Fruit fly (Drosophila melanogaster) whole organism, larva: Measurements from ENCODE around the gene Chro.

Source experiments
- noc ChIP-seq: fragments of 200-800 bp; sonication (Bioruptor generic); optimal IDR thresholded peaks from 3 replicates; lab custom pipeline; 2019; ENCODE audit warnings: missing biosample characterization, mild to moderate bottlenecking, missing genetic modification characterization, moderate library complexity

Chro gene

dm6 chr3L:22877934-22878333, 850 bp downstream of the Chro start:
- no peak for TF ChIP-seq noc

dm6 chr3L:22871845-22872361, 6.9 kb downstream of the Chro start, which contains the start of the genes CG11109 and Arf1:
Gene CG11109 (plus strand): TSS chr3L:22872200.
Gene Arf1 (minus strand): TSS chr3L:22872231.
- TF ChIP-seq noc, result peak; percentile 32

DNA sequence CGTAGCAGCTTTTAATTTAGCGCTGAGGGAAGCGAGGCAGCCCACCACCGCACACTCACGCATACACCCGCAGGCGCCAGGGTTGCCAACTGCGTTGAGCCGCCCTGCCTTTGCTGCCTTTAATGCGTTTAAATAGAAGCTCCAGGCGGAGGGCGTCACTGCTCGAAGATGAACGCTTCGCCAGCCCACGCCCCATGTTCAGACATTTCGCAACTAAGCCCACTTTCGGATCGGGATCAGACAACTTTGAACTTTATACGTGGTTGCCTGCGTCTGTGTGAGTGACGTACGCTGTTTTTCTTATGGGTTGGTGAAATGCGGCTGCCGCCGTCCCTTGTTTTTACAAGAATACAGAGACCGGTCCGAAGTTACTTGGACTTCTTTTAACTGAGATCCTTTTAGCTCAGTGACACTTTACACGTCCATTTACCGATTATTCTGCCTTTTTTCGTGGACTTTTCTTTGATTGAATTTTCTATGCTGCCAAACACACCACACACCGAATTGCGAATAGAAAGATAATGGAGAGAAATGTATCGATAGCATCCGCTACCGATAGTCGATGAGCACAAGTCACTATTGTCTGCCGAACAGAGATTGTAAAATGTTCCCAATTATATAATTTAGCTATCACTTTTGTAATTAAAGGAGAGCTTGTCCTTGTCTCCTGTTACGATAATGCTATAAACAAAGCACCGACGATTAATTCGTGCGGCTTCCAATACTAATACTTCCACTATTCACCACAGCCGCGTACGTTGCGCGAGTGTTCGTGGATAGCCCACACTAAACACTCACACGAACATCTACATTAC, 7.5 kb downstream of the Chro start:
- peak; percentile 12 for TF ChIP-seq noc

DNA sequence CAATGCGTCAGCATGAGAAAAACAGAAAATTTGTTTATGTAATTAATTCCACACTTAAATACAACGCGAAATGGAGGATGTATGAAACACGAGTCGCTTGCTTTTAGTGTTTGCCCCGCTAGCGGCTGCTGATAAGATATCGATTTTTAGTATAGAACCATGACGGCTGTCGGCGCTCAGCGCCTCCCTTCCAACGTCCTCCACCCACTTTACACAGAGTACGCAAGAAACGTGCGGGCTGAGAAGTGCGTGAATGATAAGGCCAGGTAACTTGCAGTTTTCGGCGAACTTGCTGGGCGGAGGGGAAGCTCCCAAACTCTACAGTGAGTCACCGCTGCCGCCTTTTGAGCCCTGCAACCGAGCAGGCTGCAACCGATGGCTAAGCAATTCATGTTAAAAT, 8.4 kb downstream of the Chro start:
- no peak for TF ChIP-seq noc

DNA sequence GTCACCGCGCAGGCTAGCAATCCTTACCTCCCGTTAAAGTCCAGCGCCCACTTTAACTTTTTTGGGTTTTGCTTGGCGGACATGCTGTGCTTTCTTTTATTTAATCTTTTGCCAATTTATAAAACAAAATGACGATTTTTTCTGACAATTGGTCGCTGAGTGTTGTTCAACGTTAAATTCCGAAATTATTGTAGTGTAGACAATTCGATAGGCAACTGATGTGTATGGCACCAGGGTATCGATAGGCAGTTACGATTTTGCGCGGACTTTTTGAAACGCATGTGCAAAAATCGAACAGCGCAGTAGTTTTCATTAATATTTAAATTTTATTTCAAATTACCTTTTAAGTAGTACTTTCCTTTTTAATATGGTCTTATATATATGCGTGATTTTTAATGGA, 10.7 kb downstream of the Chro start, which contains the start of gene EMC4:
EMC4 (minus strand) TSS at position 174 of the 400 bp plus-strand sequence.
- TF ChIP-seq noc, result peak; percentile 56

- peak; percentile 63 for TF ChIP-seq noc
Measured at dm6 chr3L:22865061-22865418, 13.7 kb downstream of the Chro start.

DNA sequence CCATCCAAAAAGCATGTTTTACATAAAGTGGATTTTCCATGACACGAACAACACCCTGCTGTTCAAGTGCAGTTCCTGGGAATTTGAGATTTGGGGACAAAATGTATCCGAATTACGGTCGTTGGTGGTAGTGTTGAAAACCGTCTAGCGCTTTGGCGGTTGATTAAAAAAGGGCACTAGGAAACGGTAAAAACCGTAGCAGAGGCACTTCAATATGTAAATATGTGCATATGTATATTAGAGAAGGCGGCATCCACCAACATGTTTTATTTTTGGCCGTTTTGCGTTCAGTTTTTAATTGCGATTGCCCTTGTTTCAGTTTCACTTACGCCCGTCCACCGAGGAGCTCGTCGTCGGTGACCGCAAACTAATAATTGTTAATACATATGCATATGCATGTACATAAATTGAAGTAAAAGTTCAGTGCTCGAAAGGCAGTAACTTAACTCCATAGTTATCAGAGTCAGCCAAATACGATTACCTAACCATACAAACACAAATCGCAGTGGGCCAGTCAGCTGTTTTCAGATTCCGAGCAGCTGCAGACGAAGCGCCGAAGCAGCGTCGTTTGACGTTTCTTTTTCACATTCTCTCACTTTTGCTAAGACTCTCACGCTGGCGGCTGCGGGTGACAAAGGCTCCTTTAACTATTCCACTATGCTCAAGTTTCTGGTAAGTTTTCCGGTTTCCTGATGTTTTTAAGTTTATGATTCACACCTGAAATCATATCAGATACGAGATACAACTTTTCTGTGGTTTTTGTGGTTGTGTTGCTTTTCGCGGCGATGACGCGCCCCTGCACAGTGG, 14.3 kb downstream of the Chro start, which contains the start of gene CG33170:
CG33170 (plus strand) TSS at position 347 of the 807 bp plus-strand sequence.
- TF ChIP-seq noc, result no peak

- TF ChIP-seq noc, result no peak
Measured at dm6 chr3L:22863367-22864078, 15.3 kb downstream of the Chro start, which contains the start of gene CG33169. Gene CG33169 (plus strand): TSS chr3L:22863864.

DNA sequence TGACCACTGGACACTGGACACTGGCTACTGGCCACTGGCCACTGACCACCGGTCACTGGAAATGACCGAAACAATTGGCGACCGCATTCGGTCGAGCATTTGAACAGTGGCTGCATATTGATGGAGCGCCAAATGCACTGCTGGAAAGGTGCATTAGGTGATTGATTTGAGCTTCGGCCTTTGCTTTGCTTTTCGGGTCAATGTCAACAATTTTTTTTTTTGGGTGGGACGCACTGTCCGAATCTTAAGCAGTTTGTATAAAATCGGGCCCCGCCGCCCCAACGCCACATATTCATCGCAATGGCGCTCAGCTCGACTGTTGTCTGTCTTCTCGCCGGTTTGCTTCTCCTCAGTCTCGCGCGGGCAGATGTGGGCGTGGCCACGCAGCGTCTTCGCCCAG, 18.3 kb downstream of the Chro start, which contains the start of gene CG13239:
CG13239 (plus strand) TSS at position 301 of the 400 bp plus-strand sequence.
- no peak for TF ChIP-seq noc

DNA sequence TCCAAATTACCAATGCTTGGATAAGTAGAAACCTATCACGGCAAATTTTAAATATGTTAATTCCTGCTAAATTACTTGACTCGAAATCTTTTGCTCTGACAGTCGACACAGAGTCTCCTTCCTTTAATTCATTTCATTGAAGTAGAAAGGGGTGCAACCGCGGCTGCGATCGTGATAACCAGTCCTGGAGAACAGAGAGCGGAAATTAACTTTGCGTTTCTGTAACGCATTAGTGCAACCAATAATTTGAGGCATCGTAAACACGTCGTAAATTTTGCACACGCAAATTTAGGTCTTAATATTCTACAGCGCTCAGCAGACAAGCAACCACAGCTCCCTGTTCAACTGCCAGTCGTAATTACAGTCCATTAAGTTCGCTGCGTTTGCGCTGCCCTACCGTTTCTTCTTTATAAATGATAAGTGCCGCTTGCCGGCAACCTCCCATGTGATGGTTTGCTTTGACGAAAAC, 22.7 kb downstream of the Chro start, which contains the start of gene CG32459:
CG32459 (minus strand) TSS at position 51 of the 469 bp plus-strand sequence.
- TF ChIP-seq noc, result no peak

- no peak for TF ChIP-seq noc
Measured at dm6 chr3L:22853412-22853811, 25.4 kb downstream of the Chro start, which contains the start of gene CG32462. Gene CG32462 (minus strand): TSS chr3L:22853512.

- TF ChIP-seq noc, result no peak
Measured at dm6 chr3L:22851172-22852128, 27.3 kb downstream of the Chro start.

dm6 chr3L:22848940-22849339, 29.8 kb downstream of the Chro start:
- no peak for TF ChIP-seq noc

- no peak for TF ChIP-seq noc
Measured at dm6 chr3L:22847679-22848118, 31.1 kb downstream of the Chro start.

dm6 chr3L:22843094-22843493, 35.7 kb downstream of the Chro start:
- no peak for TF ChIP-seq noc
